Worm (Caenorhabditis elegans) whole organism, L3 larva: ENCODE measurements around the gene C43D7.4.

Experiments
- R02D3.7 ChIP-seq: fragments of 150-350 bp; optimal IDR thresholded peaks from 2 replicates; lab custom pipeline; 2014; ENCODE audit warnings: missing biosample characterization, missing genetic modification characterization
- ZK546.5 ChIP-seq: sonication (generic microtip); optimal IDR thresholded peaks from 2 replicates; lab custom pipeline; 2017; ENCODE audit warnings: missing biosample characterization, missing genetic modification characterization
- aly-2 ChIP-seq: fragments of 150-350 bp; optimal IDR thresholded peaks from 2 replicates; lab custom pipeline; 2014; ENCODE audit warnings: missing biosample characterization, missing genetic modification characterization
- ama-1 ChIP-seq: fragments of 150-350 bp; optimal IDR thresholded peaks from 2 replicates; lab custom pipeline; 2018
- ceh-16 ChIP-seq: sonication (generic microtip); optimal IDR thresholded peaks from 2 replicates; lab custom pipeline; 2017; ENCODE audit warnings: missing biosample characterization, missing genetic modification characterization
- ceh-28 ChIP-seq: fragments of 150-350 bp; optimal IDR thresholded peaks from 2 replicates; lab custom pipeline; 2014; ENCODE audit warnings: missing biosample characterization, missing genetic modification reagents, missing genetic modification characterization
- ceh-82 ChIP-seq: fragments of 150-350 bp; optimal IDR thresholded peaks from 2 replicates; lab custom pipeline; 2014; ENCODE audit warnings: missing biosample characterization, missing genetic modification characterization
- ceh-9 ChIP-seq: sonication (generic microtip); optimal IDR thresholded peaks from 2 replicates; lab custom pipeline; 2018; ENCODE audit warnings: missing biosample characterization, missing genetic modification characterization
- daf-12 ChIP-seq: fragments of 150-350 bp; optimal IDR thresholded peaks from 2 replicates; lab custom pipeline; 2014; ENCODE audit warnings: missing biosample characterization, missing genetic modification reagents, missing genetic modification characterization
- egl-27 ChIP-seq: sonication (generic microtip); optimal IDR thresholded peaks from 4 replicates; lab custom pipeline; 2017; ENCODE audit warnings: missing biosample characterization, missing genetic modification reagents, missing genetic modification characterization
- egl-5 ChIP-seq: fragments of 150-350 bp; optimal IDR thresholded peaks from 2 replicates; lab custom pipeline; 2017; ENCODE audit warnings: missing biosample characterization, missing genetic modification reagents, missing genetic modification characterization, inconsistent platforms
- elt-1 ChIP-seq: fragments of 150-350 bp; optimal IDR thresholded peaks from 2 replicates; lab custom pipeline; 2014; ENCODE audit warnings: missing biosample characterization, missing genetic modification characterization
- elt-2 ChIP-seq: sonication (generic microtip); optimal IDR thresholded peaks from 2 replicates; lab custom pipeline; 2016; ENCODE audit warnings: missing genetic modification reagents, mild to moderate bottlenecking, missing genetic modification characterization, missing compliant biosample characterization
- fkh-10 ChIP-seq: sonication (generic microtip); optimal IDR thresholded peaks from 2 replicates; lab custom pipeline; 2017; ENCODE audit warnings: missing biosample characterization, missing genetic modification reagents, missing genetic modification characterization
- fkh-2 ChIP-seq: fragments of 150-350 bp; optimal IDR thresholded peaks from 2 replicates; lab custom pipeline; 2014; ENCODE audit warnings: missing biosample characterization, missing genetic modification reagents, missing genetic modification characterization
- jun-1 ChIP-seq: fragments of 150-350 bp; optimal IDR thresholded peaks from 2 replicates; lab custom pipeline; 2014; ENCODE audit warnings: missing biosample characterization, missing genetic modification reagents, missing genetic modification characterization
- lin-15B ChIP-seq: fragments of 150-350 bp; optimal IDR thresholded peaks from 2 replicates; lab custom pipeline; 2014; ENCODE audit warnings: missing biosample characterization, missing genetic modification characterization
- lin-39 ChIP-seq: fragments of 150-350 bp; optimal IDR thresholded peaks from 2 replicates; lab custom pipeline; 2018; ENCODE audit warnings: missing biosample characterization, missing genetic modification reagents, missing genetic modification characterization
- mdl-1 ChIP-seq: fragments of 150-350 bp; optimal IDR thresholded peaks from 2 replicates; lab custom pipeline; 2014; ENCODE audit warnings: missing biosample characterization, missing genetic modification characterization
- mml-1 ChIP-seq: fragments of 150-350 bp; sonication (generic microtip); optimal IDR thresholded peaks from 3 replicates; lab custom pipeline; 2014; ENCODE audit warnings: missing biosample characterization, missing genetic modification characterization
- nfya-1 ChIP-seq: sonication (generic microtip); optimal IDR thresholded peaks from 2 replicates; lab custom pipeline; 2017; ENCODE audit warnings: missing genetic modification characterization, mild to moderate bottlenecking, missing compliant biosample characterization, antibody characterized with exemption, moderate library complexity; ENCODE audit not compliant: insufficient read depth
- nhr-12 ChIP-seq: fragments of 150-350 bp; optimal IDR thresholded peaks from 2 replicates; lab custom pipeline; 2014; ENCODE audit warnings: missing biosample characterization, missing genetic modification characterization
- nhr-23 ChIP-seq: fragments of 150-350 bp; optimal IDR thresholded peaks from 2 replicates; lab custom pipeline; 2014; ENCODE audit warnings: missing biosample characterization, missing genetic modification reagents, missing genetic modification characterization
- nhr-237 ChIP-seq: fragments of 150-350 bp; optimal IDR thresholded peaks from 2 replicates; lab custom pipeline; 2014; ENCODE audit warnings: missing biosample characterization, missing genetic modification characterization
- nhr-25 ChIP-seq: sonication (generic microtip); optimal IDR thresholded peaks from 2 replicates; lab custom pipeline; 2017; ENCODE audit warnings: missing biosample characterization, missing genetic modification characterization
- nhr-28 ChIP-seq: fragments of 150-350 bp; optimal IDR thresholded peaks from 2 replicates; lab custom pipeline; 2014; ENCODE audit warnings: missing biosample characterization, missing genetic modification characterization
- nhr-43 ChIP-seq: sonication (generic microtip); optimal IDR thresholded peaks from 2 replicates; lab custom pipeline; 2016; ENCODE audit warnings: mild to moderate bottlenecking, missing genetic modification characterization, missing compliant biosample characterization; ENCODE audit not compliant: poor library complexity, severe bottlenecking
- nhr-67 ChIP-seq: fragments of 150-350 bp; optimal IDR thresholded peaks from 2 replicates; lab custom pipeline; 2014; ENCODE audit warnings: missing biosample characterization, missing genetic modification characterization
- nhr-76 ChIP-seq: fragments of 150-350 bp; sonication (generic microtip); optimal IDR thresholded peaks from 5 replicates; lab custom pipeline; 2014; ENCODE audit warnings: missing biosample characterization, missing genetic modification characterization
- pqm-1 ChIP-seq: fragments of 150-350 bp; optimal IDR thresholded peaks from 2 replicates; lab custom pipeline; 2017; ENCODE audit warnings: missing biosample characterization, missing genetic modification characterization, inconsistent platforms
- sea-2 ChIP-seq: fragments of 150-350 bp; sonication (generic microtip); optimal IDR thresholded peaks from 4 replicates; lab custom pipeline; 2014; ENCODE audit warnings: missing biosample characterization, missing genetic modification reagents, missing genetic modification characterization
- skn-1 ChIP-seq: fragments of 150-350 bp; optimal IDR thresholded peaks from 2 replicates; lab custom pipeline; 2014; ENCODE audit warnings: missing biosample characterization, missing genetic modification characterization
- snpc-4 ChIP-seq: fragments of 150-350 bp; optimal IDR thresholded peaks from 2 replicates; lab custom pipeline; 2014; ENCODE audit warnings: missing biosample characterization, missing genetic modification characterization
- tbx-2 ChIP-seq: sonication (generic microtip); optimal IDR thresholded peaks from 2 replicates; lab custom pipeline; 2016; ENCODE audit warnings: mild to moderate bottlenecking, missing genetic modification characterization, missing compliant biosample characterization
- unc-62 ChIP-seq: fragments of 150-350 bp; sonication (generic microtip); optimal IDR thresholded peaks from 4 replicates; lab custom pipeline; 2014; ENCODE audit warnings: missing biosample characterization, missing genetic modification reagents, missing genetic modification characterization
- ztf-11 ChIP-seq: fragments of 150-350 bp; optimal IDR thresholded peaks from 2 replicates; lab custom pipeline; 2014; ENCODE audit warnings: missing biosample characterization, missing genetic modification characterization

The C43D7.4 gene

DNA sequence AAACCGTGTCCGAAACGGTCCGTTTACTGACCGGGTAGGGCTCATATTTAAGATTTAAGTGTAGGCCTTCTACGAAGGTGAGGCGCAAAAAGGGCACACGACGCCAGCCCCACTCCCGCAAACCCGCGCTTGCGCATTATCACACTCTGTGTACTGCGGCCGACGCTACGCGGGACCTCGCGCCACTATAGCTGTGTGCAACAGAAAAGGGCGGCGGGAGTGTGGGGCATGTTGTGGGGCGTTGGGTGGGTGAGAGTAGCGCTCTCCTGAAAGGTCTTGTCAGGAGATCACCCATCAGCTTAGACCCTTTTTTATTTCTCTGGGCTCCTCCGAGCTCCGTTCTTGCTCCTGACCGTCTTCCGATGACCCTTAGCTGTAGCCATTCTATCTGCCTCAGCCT lies 14.2 kb downstream of the C43D7.4 start:
- TF ChIP-seq ceh-28 (tag; lab: Kevin White, UChicago) (no peak), egl-5 (no peak), mdl-1 (tag; lab: Kevin White, UChicago) (no peak), fkh-2 (tag; lab: Kevin White, UChicago) (no peak), tbx-2 (tag; lab: Kevin White, UChicago) (no peak), fkh-10 (no peak), sea-2 (GFP tag; lab: Kevin White, UChicago) (no peak), nhr-67 (tag; lab: Kevin White, UChicago) (no peak), snpc-4 (no peak), mml-1 (tag; lab: Kevin White, UChicago) (no peak), nhr-237 (tag; lab: Kevin White, UChicago) (no peak)

DNA sequence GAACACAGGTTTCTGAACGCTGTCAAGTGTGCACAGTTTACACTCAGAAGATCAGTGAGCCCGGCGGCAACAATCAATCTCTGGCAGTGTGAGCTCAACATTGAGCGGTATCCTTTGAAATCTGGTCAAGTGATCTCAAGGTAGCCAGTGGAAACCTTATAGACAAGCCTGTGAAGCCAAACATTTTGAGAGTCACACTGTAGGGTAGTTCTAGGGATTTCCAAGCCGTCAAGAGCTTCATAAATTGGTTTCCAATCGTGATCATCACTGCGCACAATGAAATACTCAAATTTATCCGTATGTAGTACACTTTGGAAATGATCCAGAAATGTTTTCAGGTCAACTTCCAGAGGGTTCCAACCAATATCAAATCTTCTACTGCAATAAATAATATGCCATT lies 15.4 kb downstream of the C43D7.4 start, which contains the start of gene F55C9.15:
F55C9.15 (minus strand) TSS at position 101 of the 400 bp plus-strand sequence.
- TF ChIP-seq jun-1 (tag; lab: Kevin White, UChicago) = no peak
- no peak for TF ChIP-seq elt-2
- no peak for TF ChIP-seq nhr-28
- no peak for TF ChIP-seq nhr-237 (tag; lab: Kevin White, UChicago)
- TF ChIP-seq nfya-1 (tag; lab: Kevin White, UChicago) = no peak
- TF ChIP-seq ZK546.5 = no peak
- no peak for TF ChIP-seq mdl-1 (tag; lab: Kevin White, UChicago)
- no peak for TF ChIP-seq tbx-2 (tag; lab: Kevin White, UChicago)
- no peak for TF ChIP-seq nhr-12 (tag; lab: Kevin White, UChicago)
- TF ChIP-seq R02D3.7 = no peak
- no peak for TF ChIP-seq egl-5
- TF ChIP-seq ztf-11 (tag; lab: Kevin White, UChicago) = no peak
- no peak for TF ChIP-seq ceh-82 (tag; lab: Kevin White, UChicago)

DNA sequence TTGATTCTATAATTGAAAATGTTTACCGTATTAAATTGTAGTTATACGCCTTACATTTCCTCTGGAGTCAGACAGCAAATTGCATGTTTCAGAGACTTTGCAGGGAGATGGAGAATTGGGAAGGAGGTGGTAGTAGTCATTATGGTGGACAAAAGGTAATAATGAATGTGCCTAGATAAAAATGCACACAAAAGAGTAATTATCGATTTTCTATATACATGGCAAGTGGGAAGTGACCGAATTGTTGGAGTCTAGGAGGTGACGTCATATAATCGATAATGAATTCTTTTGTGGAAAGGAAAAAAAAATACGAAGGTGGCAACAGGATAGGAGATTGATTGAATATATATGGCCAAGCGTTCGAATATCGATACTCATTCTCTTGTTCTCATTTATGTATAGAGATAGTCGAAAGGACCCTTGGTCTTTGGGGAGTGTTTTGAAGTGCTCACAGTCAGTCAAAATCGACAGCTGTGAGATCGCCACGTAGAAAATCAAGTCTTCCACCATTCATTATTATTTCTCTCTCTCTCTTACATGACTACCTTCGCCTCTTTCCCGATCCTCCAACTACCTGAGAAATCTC lies 18.6 kb downstream of the C43D7.4 start, which contains the start of the genes fbxb-63 and fbxb-61:
fbxb-63 (minus strand) TSS at position 142 of the 586 bp plus-strand sequence.
fbxb-61 (plus strand) TSS at position 536 of the 586 bp plus-strand sequence.
- TF ChIP-seq lin-15B (tag; lab: Kevin White, UChicago) (no peak), fkh-10 (no peak), aly-2 (no peak)

DNA sequence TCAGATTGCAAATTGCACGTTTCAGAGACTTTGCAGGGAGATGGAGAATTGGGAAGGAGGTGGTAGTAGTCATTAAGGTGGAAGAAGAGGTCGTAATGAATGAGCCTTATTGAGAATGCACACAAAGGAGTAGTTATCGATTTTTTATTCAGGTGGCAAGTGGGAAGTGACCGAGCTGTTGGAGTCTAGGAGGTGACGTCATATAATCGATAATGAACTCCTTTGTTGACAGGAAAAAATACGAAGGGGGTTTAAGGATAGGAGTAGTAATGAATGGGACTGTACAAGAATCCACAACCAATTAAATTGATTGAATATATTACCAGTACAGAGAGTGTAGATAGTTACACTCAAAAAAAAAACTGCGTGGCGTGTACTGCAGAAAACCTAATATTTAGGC lies 20.4 kb downstream of the C43D7.4 start, which contains the start of gene fbxb-62:
fbxb-62 (minus strand) TSS at position 101 of the 400 bp plus-strand sequence.
- no peak for TF ChIP-seq daf-12 (tag; lab: Kevin White, UChicago)
- no peak for TF ChIP-seq unc-62 (GFP tag; lab: Kevin White, UChicago)
- TF ChIP-seq ceh-82 (tag; lab: Kevin White, UChicago) = no peak
- no peak for TF ChIP-seq skn-1 (tag; lab: Kevin White, UChicago)
- TF ChIP-seq nhr-43 (tag; lab: Kevin White, UChicago) = no peak
- no peak for TF ChIP-seq nhr-25 (tag; lab: Kevin White, UChicago)
- no peak for TF ChIP-seq snpc-4
- no peak for TF ChIP-seq sea-2 (GFP tag; lab: Kevin White, UChicago)
- TF ChIP-seq tbx-2 (tag; lab: Kevin White, UChicago) = no peak
- TF ChIP-seq ceh-16 = no peak
- TF ChIP-seq pqm-1 (tag; lab: Kevin White, UChicago) = no peak
- no peak for TF ChIP-seq ama-1 (lab: Kevin White, UChicago)
- TF ChIP-seq ceh-28 (tag; lab: Kevin White, UChicago) = no peak

DNA sequence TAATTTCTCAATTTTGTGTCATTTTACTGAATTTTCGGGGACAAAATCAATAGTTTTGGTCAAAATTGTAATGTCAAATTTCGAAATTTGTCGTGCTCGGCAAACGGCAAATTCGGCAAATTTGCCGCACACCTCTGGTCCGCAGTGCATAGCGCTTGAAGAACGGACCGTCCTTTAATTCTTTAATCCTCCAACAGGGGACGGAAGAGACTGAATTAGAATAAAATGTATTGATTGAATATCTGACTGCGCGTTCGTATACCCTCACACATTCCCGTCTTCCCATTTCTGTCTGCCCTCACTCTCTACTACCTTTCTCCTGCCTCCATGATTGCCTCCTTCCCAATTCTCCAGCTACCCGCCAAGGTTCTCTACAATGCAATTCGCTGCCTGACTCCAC lies 23.0 kb downstream of the C43D7.4 start, which contains the start of gene F55C9.14:
F55C9.14 (plus strand) TSS at position 301 of the 400 bp plus-strand sequence.
- no peak for TF ChIP-seq nhr-28
- no peak for TF ChIP-seq fkh-2 (tag; lab: Kevin White, UChicago)
- no peak for TF ChIP-seq ama-1 (lab: Kevin White, UChicago)
- TF ChIP-seq lin-15B (tag; lab: Kevin White, UChicago) = no peak
- TF ChIP-seq egl-27 = no peak
- no peak for TF ChIP-seq nhr-23 (tag; lab: Kevin White, UChicago)
- no peak for TF ChIP-seq lin-39 (tag; lab: Kevin White, UChicago)
- no peak for TF ChIP-seq elt-1 (tag; lab: Kevin White, UChicago)
- no peak for TF ChIP-seq nhr-237 (tag; lab: Kevin White, UChicago)
- TF ChIP-seq pqm-1 (tag; lab: Kevin White, UChicago) = no peak
- no peak for TF ChIP-seq tbx-2 (tag; lab: Kevin White, UChicago)
- TF ChIP-seq nhr-25 (tag; lab: Kevin White, UChicago) = no peak
- no peak for TF ChIP-seq snpc-4
- no peak for TF ChIP-seq unc-62 (GFP tag; lab: Kevin White, UChicago)
- no peak for TF ChIP-seq nhr-76 (tag; lab: Kevin White, UChicago)
- no peak for TF ChIP-seq nhr-43 (tag; lab: Kevin White, UChicago)
- no peak for TF ChIP-seq ceh-9
- TF ChIP-seq, all 47 proteins: peak for 0
